Worm (Caenorhabditis elegans): ENCODE results near the gene F44E5.17.

Gene F44E5.17

ce11 chrII:11722164-11722563 is 26.2 kb downstream of the F44E5.17 start:
- no peak for TF ChIP-seq unc-62 (GFP tag; optimal IDR thresholded peaks at IDR 0.05)

ce11 chrII:11721604-11722003 is 26.8 kb downstream of the F44E5.17 start:
- TF ChIP-seq unc-62 (GFP tag; optimal IDR thresholded peaks at IDR 0.05): no peak

ce11 chrII:11720819-11721218 is 27.6 kb downstream of the F44E5.17 start:
- no peak for TF ChIP-seq unc-62 (GFP tag; optimal IDR thresholded peaks at IDR 0.05)

- no peak for TF ChIP-seq unc-62 (GFP tag; optimal IDR thresholded peaks at IDR 0.05)
These were observed 28.3 kb downstream of the F44E5.17 start, which contains the start of gene F13D12.3 for ce11 chrII:11720102-11720501. TSS of gene F13D12.3 (plus strand) at chrII:11720402.

DNA sequence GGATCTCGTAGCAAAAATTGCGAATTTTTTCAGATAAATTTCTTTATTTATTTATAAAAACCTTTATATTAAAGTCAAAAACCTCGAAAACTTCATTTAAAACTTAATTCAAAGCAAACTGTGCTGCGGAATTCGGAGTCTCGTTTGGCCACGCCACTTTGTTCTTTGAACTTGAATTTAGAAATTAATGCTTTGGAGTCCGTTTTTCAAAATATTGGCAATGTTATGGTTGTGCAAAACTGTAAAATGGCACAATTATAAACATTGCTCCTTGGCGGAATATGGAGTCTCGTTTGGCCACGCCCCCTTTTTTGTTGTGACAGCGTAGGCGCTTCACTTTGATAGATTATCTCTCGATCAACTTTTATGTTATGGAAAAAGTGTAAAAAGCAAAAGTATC is 28.9 kb downstream of the F44E5.17 start:
- TF ChIP-seq unc-62 (GFP tag; optimal IDR thresholded peaks at IDR 0.05): no peak

- no peak for TF ChIP-seq unc-62 (GFP tag; optimal IDR thresholded peaks at IDR 0.05)
These were observed 33.7 kb downstream of the F44E5.17 start for ce11 chrII:11714728-11715127.

DNA sequence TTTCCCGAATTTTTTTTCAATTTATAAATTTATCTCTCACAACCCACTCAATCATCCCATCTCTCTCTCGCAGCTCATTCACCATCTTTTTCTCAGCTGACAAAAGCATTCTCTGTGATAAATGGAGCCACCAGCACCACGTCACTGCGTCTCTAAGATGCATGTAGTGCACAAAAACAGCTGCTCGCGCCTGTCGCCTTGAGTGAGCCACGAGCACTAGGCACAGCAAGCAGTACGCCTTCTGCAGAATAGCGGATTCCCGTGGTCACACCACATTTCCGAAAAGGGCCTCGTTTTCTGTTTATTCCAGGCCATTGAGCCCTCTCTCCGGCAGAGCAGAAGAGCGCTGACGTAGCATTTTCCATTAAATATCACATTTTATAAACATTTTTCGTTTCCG is 34.8 kb downstream of the F44E5.17 start, which contains the start of gene F13D12.10:
TSS of gene F13D12.10 (plus strand) at position 231 of the 400 bp plus-strand sequence.
- no peak for TF ChIP-seq unc-62 (GFP tag; optimal IDR thresholded peaks at IDR 0.05)

DNA sequence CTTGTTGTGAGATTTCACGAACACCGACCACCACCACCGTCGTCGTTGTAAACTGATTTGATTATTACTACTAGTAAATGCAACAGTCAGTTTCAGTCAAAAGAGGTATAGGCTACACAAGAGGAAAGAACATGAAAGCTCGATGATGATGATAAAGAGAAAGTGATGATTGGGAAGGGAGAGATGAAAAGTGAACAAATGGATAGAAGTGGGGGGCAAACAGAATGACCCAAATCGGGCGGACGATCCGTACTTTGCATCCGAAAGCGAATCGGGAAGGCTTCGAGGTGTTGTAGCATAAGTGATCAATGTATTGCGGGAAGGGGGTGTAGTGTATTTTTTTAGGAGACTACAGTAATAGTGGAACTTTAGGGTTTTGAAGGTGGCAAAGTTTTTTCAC is 37.6 kb downstream of the F44E5.17 start:
- no peak for TF ChIP-seq unc-62 (GFP tag; optimal IDR thresholded peaks at IDR 0.05)

- no peak for TF ChIP-seq unc-62 (GFP tag; optimal IDR thresholded peaks at IDR 0.05)
These were observed 38.9 kb downstream of the F44E5.17 start, which contains the start of gene fcmt-1 for ce11 chrII:11709464-11709863. TSS of gene fcmt-1 (minus strand) at chrII:11709564.

- no peak for TF ChIP-seq unc-62 (GFP tag; optimal IDR thresholded peaks at IDR 0.05)
These were observed 42.6 kb downstream of the F44E5.17 start, which contains the start of gene VF13D12L.3 for ce11 chrII:11705787-11706186. TSS of gene VF13D12L.3 (plus strand) at chrII:11706009.

DNA sequence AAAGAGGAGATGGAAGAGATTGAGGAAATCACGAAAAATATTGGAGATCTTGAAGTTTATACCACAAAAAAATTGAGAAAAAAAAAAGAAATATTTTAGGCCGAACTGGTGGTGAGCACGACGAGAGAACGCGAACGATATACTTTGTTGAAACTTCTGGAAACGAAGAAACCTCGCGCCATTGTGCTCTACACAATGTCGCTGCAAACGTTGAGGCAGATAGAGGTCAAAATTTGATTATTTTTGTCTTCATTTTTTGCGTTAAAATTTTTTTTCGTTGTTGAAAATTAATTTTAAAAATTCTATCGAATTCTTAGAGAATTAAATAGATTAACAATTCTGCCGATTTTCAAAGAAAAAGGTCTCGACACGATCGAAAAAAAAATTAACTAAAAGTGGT is 47.8 kb downstream of the F44E5.17 start:
- no peak for TF ChIP-seq unc-62 (GFP tag; optimal IDR thresholded peaks at IDR 0.05)

DNA sequence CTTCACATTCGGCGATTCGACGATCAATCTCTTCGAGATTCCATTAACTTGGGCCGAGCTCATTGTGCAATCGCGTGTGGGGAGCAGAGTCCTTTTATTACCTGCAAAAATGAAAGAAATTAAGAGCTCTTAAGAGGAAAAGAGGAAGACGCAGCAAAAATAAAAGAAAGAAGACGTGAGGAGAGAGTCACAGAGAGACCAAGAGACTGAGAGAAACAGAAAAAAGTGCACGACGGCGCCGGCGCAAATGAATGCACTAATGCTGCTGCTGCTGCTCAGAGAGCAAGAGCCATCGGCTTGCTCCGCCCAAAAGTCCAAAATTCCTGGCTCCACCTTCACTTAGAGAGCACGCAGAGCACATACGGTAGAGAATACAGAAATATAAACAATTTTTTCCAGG is 48.2 kb downstream of the F44E5.17 start, which contains the start of gene inos-1:
TSS of gene inos-1 (minus strand) at position 101 of the 400 bp plus-strand sequence.
- TF ChIP-seq unc-62 (GFP tag; optimal IDR thresholded peaks at IDR 0.05): no peak

Measured in whole organism, dauer.